Fruit fly (Drosophila melanogaster) whole organism, embryonic: Measurements from ENCODE around the gene Nse1.

Experiments used
- ATbp ChIP-seq: fragments of 200-800 bp; sonication (Bioruptor generic); optimal IDR thresholded peaks from 2 replicates; lab custom pipeline; 2017; ENCODE audit warnings: missing biosample characterization, mild to moderate bottlenecking, missing genetic modification characterization, missing genetic modification reagents
- Ada2b ChIP-seq: fragments of 200-800 bp; sonication (Bioruptor generic); IDR thresholded peaks from 2 replicates; pipeline ENCODE4 v1.3.6; 2022; ENCODE audit warnings: missing biosample characterization, missing genetic modification characterization
- Atf3 ChIP-seq: fragments of 200-800 bp; sonication (Bioruptor generic); optimal IDR thresholded peaks from 3 replicates; lab custom pipeline; 2016; ENCODE audit warnings: missing biosample characterization, missing genetic modification characterization
- CG10431 ChIP-seq: fragments of 200-800 bp; sonication (Bioruptor generic); optimal IDR thresholded peaks from 3 replicates; lab custom pipeline; 2018; ENCODE audit warnings: missing biosample characterization, mild to moderate bottlenecking, missing genetic modification characterization
- CG10462 ChIP-seq: fragments of 200-800 bp; sonication (Bioruptor generic); optimal IDR thresholded peaks from 2 replicates; lab custom pipeline; 2016; ENCODE audit warnings: missing biosample characterization, missing genetic modification characterization
- CG10979 ChIP-seq: fragments of 200-800 bp; sonication (Bioruptor generic); optimal IDR thresholded peaks from 2 replicates; lab custom pipeline; 2018; ENCODE audit warnings: missing biosample characterization, mild to moderate bottlenecking, missing genetic modification characterization, moderate library complexity
- CG11085 ChIP-seq: fragments of 200-800 bp; sonication (Bioruptor generic); IDR thresholded peaks from 2 replicates; pipeline ENCODE4 v1.3.6; 2022; ENCODE audit warnings: missing biosample characterization, missing genetic modification characterization
- CG11695 ChIP-seq: fragments of 200-800 bp; sonication (Bioruptor generic); IDR thresholded peaks from 3 replicates; pipeline ENCODE4 v1.3.6; 2022; ENCODE audit warnings: missing biosample characterization, missing genetic modification characterization
- CG1233 ChIP-seq: fragments of 200-800 bp; sonication (Bioruptor generic); optimal IDR thresholded peaks from 4 replicates; lab custom pipeline; 2018; ENCODE audit warnings: missing biosample characterization, mild to moderate bottlenecking, missing genetic modification characterization
- CG12659 ChIP-seq: fragments of 200-800 bp; sonication (Bioruptor generic); optimal IDR thresholded peaks from 3 replicates; lab custom pipeline; 2017; ENCODE audit warnings: mild to moderate bottlenecking, missing biosample characterization, missing genetic modification reagents, missing genetic modification characterization
- CG12942 ChIP-seq: fragments of 200-800 bp; sonication (Bioruptor generic); optimal IDR thresholded peaks from 3 replicates; lab custom pipeline; 2016; ENCODE audit warnings: missing biosample characterization, missing genetic modification characterization
- CG14050 ChIP-seq: fragments of 200-800 bp; sonication (Bioruptor generic); IDR thresholded peaks from 3 replicates; pipeline ENCODE4 v1.3.6; 2022; ENCODE audit warnings: missing biosample characterization, missing genetic modification characterization
- CG14860 ChIP-seq: fragments of 200-800 bp; sonication (Bioruptor generic); IDR thresholded peaks from 3 replicates; pipeline ENCODE4 v1.3.6; 2022; ENCODE audit warnings: missing biosample characterization, missing genetic modification characterization; ENCODE audit not compliant: partially characterized antibody
- CG1602 ChIP-seq: fragments of 200-800 bp; sonication (Bioruptor generic); optimal IDR thresholded peaks from 3 replicates; lab custom pipeline; 2016; ENCODE audit warnings: missing biosample characterization, missing genetic modification characterization
- CG16813 ChIP-seq: fragments of 200-800 bp; sonication (Bioruptor generic); IDR thresholded peaks from 3 replicates; pipeline ENCODE4 v1.3.6; 2022; ENCODE audit warnings: missing biosample characterization, missing genetic modification characterization; ENCODE audit not compliant: partially characterized antibody
- CG17186 ChIP-seq: fragments of 200-800 bp; sonication (Bioruptor generic); optimal IDR thresholded peaks from 3 replicates; lab custom pipeline; 2017; ENCODE audit warnings: missing biosample characterization, missing genetic modification reagents, missing genetic modification characterization
- CG2889 ChIP-seq: fragments of 200-800 bp; sonication (Bioruptor generic); IDR thresholded peaks from 3 replicates; pipeline ENCODE4 v1.3.6; 2022; ENCODE audit warnings: missing biosample characterization, missing genetic modification characterization
- CG30431 ChIP-seq: fragments of 200-800 bp; sonication (Bioruptor generic); optimal IDR thresholded peaks from 2 replicates; lab custom pipeline; 2017; ENCODE audit warnings: missing biosample characterization, missing genetic modification characterization
- CG3163 ChIP-seq: fragments of 200-800 bp; sonication (Bioruptor generic); optimal IDR thresholded peaks from 3 replicates; lab custom pipeline; 2016; ENCODE audit warnings: missing biosample characterization, missing genetic modification characterization
- CG3407 ChIP-seq: fragments of 200-800 bp; sonication (Bioruptor generic); optimal IDR thresholded peaks from 2 replicates; lab custom pipeline; 2018; ENCODE audit warnings: missing biosample characterization, mild to moderate bottlenecking, missing genetic modification characterization
- CG34376 ChIP-seq: fragments of 200-800 bp; sonication (Bioruptor generic); optimal IDR thresholded peaks from 2 replicates; lab custom pipeline; 2018; ENCODE audit warnings: missing biosample characterization, mild to moderate bottlenecking, missing genetic modification characterization
- CG6654 ChIP-seq: fragments of 200-800 bp; sonication (Bioruptor generic); optimal IDR thresholded peaks from 2 replicates; lab custom pipeline; 2017; ENCODE audit warnings: missing biosample characterization, mild to moderate bottlenecking, missing genetic modification characterization
- CG8290 ChIP-seq, 3 experiments: fragments of 200-800 bp; sonication (Bioruptor generic); optimal IDR thresholded peaks; 2 replicates each; lab custom pipeline; 2016 to 2019; ENCODE audit warnings: missing biosample characterization in 3 of 3, missing genetic modification characterization in 3 of 3, mild to moderate bottlenecking in 2 of 3, moderate library complexity in 1 of 3
- CG8359 ChIP-seq: fragments of 200-800 bp; sonication (Bioruptor generic); optimal IDR thresholded peaks from 2 replicates; lab custom pipeline; 2017; ENCODE audit warnings: missing biosample characterization, mild to moderate bottlenecking, missing genetic modification characterization, borderline replicate concordance
- Ets65A ChIP-seq: fragments of 200-800 bp; sonication (Bioruptor generic); peaks from one replicate; lab custom pipeline; 2016; ENCODE audit warnings: missing biosample characterization, missing genetic modification characterization
- Lhr ChIP-seq: fragments of 200-800 bp; sonication (Bioruptor generic); optimal IDR thresholded peaks from 3 replicates; lab custom pipeline; 2017; ENCODE audit warnings: mild to moderate bottlenecking, missing biosample characterization, missing genetic modification reagents, missing genetic modification characterization
- Mad ChIP-seq: fragments of 200-800 bp; sonication (Bioruptor generic); optimal IDR thresholded peaks from 2 replicates; lab custom pipeline; 2016; ENCODE audit warnings: missing biosample characterization, missing genetic modification characterization
- Mrtf ChIP-seq: fragments of 200-800 bp; sonication (Bioruptor generic); IDR thresholded peaks from 3 replicates; pipeline ENCODE4 v1.3.6; 2022; ENCODE audit warnings: missing biosample characterization, missing genetic modification characterization
- ato ChIP-seq: fragments of 200-800 bp; sonication (Bioruptor generic); IDR thresholded peaks from 2 replicates; pipeline ENCODE4 v1.3.6; 2022; ENCODE audit warnings: missing biosample characterization, missing genetic modification characterization; ENCODE audit not compliant: partially characterized antibody
- az2 ChIP-seq: fragments of 200-800 bp; sonication (Bioruptor generic); optimal IDR thresholded peaks from 3 replicates; lab custom pipeline; 2016; ENCODE audit warnings: missing biosample characterization, missing genetic modification characterization
- bigmax ChIP-seq: fragments of 200-800 bp; sonication (Bioruptor generic); optimal IDR thresholded peaks from 2 replicates; lab custom pipeline; 2018; ENCODE audit warnings: missing biosample characterization, mild to moderate bottlenecking, missing genetic modification characterization
- bsh ChIP-seq, 2 experiments: fragments of 200-800 bp; sonication (Bioruptor generic); optimal IDR thresholded peaks; 2 replicates each; lab custom pipeline; 2017 to 2018; ENCODE audit warnings: mild to moderate bottlenecking in 2 of 2, missing biosample characterization in 2 of 2, missing genetic modification characterization in 2 of 2, moderate library complexity in 1 of 2
- btn ChIP-seq: fragments of 200-800 bp; sonication (Bioruptor generic); optimal IDR thresholded peaks from 2 replicates; lab custom pipeline; 2016; ENCODE audit warnings: missing biosample characterization, missing genetic modification characterization
- caup ChIP-seq: fragments of 200-800 bp; sonication (Bioruptor generic); optimal IDR thresholded peaks from 3 replicates; lab custom pipeline; 2017; ENCODE audit warnings: missing biosample characterization, mild to moderate bottlenecking, missing genetic modification characterization, moderate library complexity; ENCODE audit not compliant: severe bottlenecking
- chn ChIP-seq: fragments of 200-800 bp; sonication (Bioruptor generic); optimal IDR thresholded peaks from 2 replicates; lab custom pipeline; 2016; ENCODE audit warnings: missing biosample characterization, missing genetic modification characterization
- dmrt99B ChIP-seq: fragments of 200-800 bp; sonication (Bioruptor generic); optimal IDR thresholded peaks from 2 replicates; lab custom pipeline; 2018; ENCODE audit warnings: missing biosample characterization, mild to moderate bottlenecking, missing genetic modification characterization, moderate library complexity
- eve ChIP-seq, 2 experiments: fragments of >200 bp; optimal IDR thresholded peaks; 2 replicates each; lab custom pipeline; 2017; ENCODE audit warnings: missing biosample characterization in 2 of 2, missing genetic modification characterization in 2 of 2
- hth ChIP-seq: fragments of >200 bp; optimal IDR thresholded peaks from 2 replicates; lab custom pipeline; 2017; ENCODE audit warnings: inconsistent platforms
- lola ChIP-seq, 3 experiments: fragments of >200 bp in 2 of 3; fragments of 200-800 bp in 1 of 3; sonication (Bioruptor generic) in 1 of 3; optimal IDR thresholded peaks; 2 replicates each; lab custom pipeline; 2017 to 2019; ENCODE audit warnings: missing biosample characterization in 3 of 3, missing genetic modification characterization in 3 of 3, mild to moderate bottlenecking in 1 of 3, moderate library complexity in 1 of 3
- mld ChIP-seq: fragments of 200-800 bp; sonication (Bioruptor generic); IDR thresholded peaks from 3 replicates; pipeline ENCODE4 v1.3.6; 2022; ENCODE audit warnings: missing biosample characterization, missing genetic modification characterization; ENCODE audit not compliant: partially characterized antibody
- nom ChIP-seq: fragments of 200-800 bp; sonication (Bioruptor generic); optimal IDR thresholded peaks from 2 replicates; lab custom pipeline; 2017; ENCODE audit warnings: missing biosample characterization, missing genetic modification characterization, mild to moderate bottlenecking, moderate library complexity, missing genetic modification reagents
- run ChIP-seq: fragments of 200-800 bp; sonication (Bioruptor generic); optimal IDR thresholded peaks from 3 replicates; lab custom pipeline; 2018; ENCODE audit warnings: missing biosample characterization, mild to moderate bottlenecking, missing genetic modification characterization
- scrt ChIP-seq: fragments of 200-800 bp; sonication (Bioruptor generic); optimal IDR thresholded peaks from 2 replicates; lab custom pipeline; 2018; ENCODE audit warnings: missing biosample characterization, mild to moderate bottlenecking, missing genetic modification characterization, moderate library complexity
- sqz ChIP-seq: fragments of 200-800 bp; sonication (Bioruptor generic); optimal IDR thresholded peaks from 3 replicates; lab custom pipeline; 2018; ENCODE audit warnings: missing biosample characterization, mild to moderate bottlenecking, missing genetic modification characterization
- usp ChIP-seq: fragments of >200 bp; optimal IDR thresholded peaks from 2 replicates; lab custom pipeline; 2017; ENCODE audit warnings: missing biosample characterization, missing genetic modification characterization
- vnd ChIP-seq: fragments of 200-800 bp; sonication (Bioruptor generic); IDR thresholded peaks from 3 replicates; pipeline ENCODE4 v1.3.6; 2022; ENCODE audit warnings: missing biosample characterization, missing genetic modification characterization; ENCODE audit not compliant: partially characterized antibody
- z ChIP-seq: fragments of 200-800 bp; sonication (Bioruptor generic); IDR thresholded peaks from 3 replicates; pipeline ENCODE4 v1.3.6; 2022; ENCODE audit warnings: missing biosample characterization, missing genetic modification characterization

Gene Nse1

dm6 chr2L:6673211-6674012, 4.0 kb downstream of the Nse1 start, which contains the start of gene Spn27A (continued):
- TF ChIP-seq lola (GFP tag; optimal IDR thresholded peaks at IDR 0.05; lab: Kevin White, UChicago) (peak in 1 of 3 experiments; percentile 59), z (GFP tag; lab: Robert Waterston, UW) (no peak; the same call in 2 of the 3 replicates), hth (lab: Kevin White, UChicago) (no peak), CG1602 (peak; percentile 46), CG12942 (peak; percentile 36), nom (GFP tag; lab: Kevin White, UChicago) (peak; percentile 86), CG8359 (GFP tag; lab: Kevin White, UChicago) (no peak), CG10431 (GFP tag; lab: Kevin White, UChicago) (no peak), az2 (peak; percentile 70), CG16813 (no peak), CG8290 (GFP tag; optimal IDR thresholded peaks at IDR 0.05; lab: Kevin White, UChicago) (peak; percentile 34), CG8290 (tag; optimal IDR thresholded peaks at IDR 0.05; lab: Kevin White, UChicago) (peak in 1 of 2 experiments; percentile 55), mld (GFP tag; lab: Robert Waterston, UW) (no peak), sqz (GFP tag; lab: Kevin White, UChicago) (peak; percentile 78), CG2889 (GFP tag; lab: Robert Waterston, UW) (no peak), vnd (no peak), Mad (GFP tag; lab: Kevin White, UChicago) (no peak), bsh (GFP tag; optimal IDR thresholded peaks at IDR 0.05; lab: Kevin White, UChicago) (peak; percentile 18 to 68), Ada2b (GFP tag; lab: Robert Waterston, UW) (peak; percentile 46), caup (peak; percentile 23), CG14860 (GFP tag; lab: Robert Waterston, UW) (no peak), CG11695 (GFP tag; lab: Robert Waterston, UW) (0 out of 3 replicates have a peak, but pooled peaks have one; percentile 19), CG17186 (GFP tag; lab: Kevin White, UChicago) (peak; percentile 3), CG1233 (peak; percentile 54), CG34376 (peak; percentile 29), CG30431 (GFP tag; lab: Kevin White, UChicago) (peak; percentile 22), CG14050 (GFP tag; lab: Robert Waterston, UW) (peak; percentile 19; the same call in 2 of the 3 replicates), CG6654 (GFP tag; lab: Kevin White, UChicago) (peak; percentile 2), CG3407 (GFP tag; lab: Kevin White, UChicago) (no peak), usp (GFP tag; lab: Kevin White, UChicago) (no peak), CG11085 (GFP tag; lab: Robert Waterston, UW) (no peak), chn (GFP tag; lab: Kevin White, UChicago) (peak; percentile 28), scrt (GFP tag; lab: Kevin White, UChicago) (peak; percentile 38), bigmax (GFP tag; lab: Kevin White, UChicago) (peak; percentile 34), Ets65A (GFP tag; lab: Kevin White, UChicago) (peak; percentile 95), run (tag; lab: Kevin White, UChicago) (no peak), btn (GFP tag; lab: Kevin White, UChicago) (peak; percentile 1), CG3163 (GFP tag; lab: Kevin White, UChicago) (no peak), Atf3 (GFP tag; lab: Kevin White, UChicago) (peak; percentile 50), ato (no peak), CG10462 (GFP tag; lab: Kevin White, UChicago) (peak; percentile 15), Mrtf (peak; percentile 24; the same call in 1 of the 3 replicates), CG10979 (peak; percentile 69), eve (GFP tag; optimal IDR thresholded peaks at IDR 0.05; lab: Kevin White, UChicago) (no peak), ATbp (peak; percentile 26), dmrt99B (tag; lab: Kevin White, UChicago) (no peak), CG12659 (GFP tag; lab: Kevin White, UChicago) (peak; percentile 63), Lhr (GFP tag; lab: Kevin White, UChicago) (peak; percentile 54)
